Fruit fly (Drosophila melanogaster): ENCODE data around the gene sty.

sty gene

DNA sequence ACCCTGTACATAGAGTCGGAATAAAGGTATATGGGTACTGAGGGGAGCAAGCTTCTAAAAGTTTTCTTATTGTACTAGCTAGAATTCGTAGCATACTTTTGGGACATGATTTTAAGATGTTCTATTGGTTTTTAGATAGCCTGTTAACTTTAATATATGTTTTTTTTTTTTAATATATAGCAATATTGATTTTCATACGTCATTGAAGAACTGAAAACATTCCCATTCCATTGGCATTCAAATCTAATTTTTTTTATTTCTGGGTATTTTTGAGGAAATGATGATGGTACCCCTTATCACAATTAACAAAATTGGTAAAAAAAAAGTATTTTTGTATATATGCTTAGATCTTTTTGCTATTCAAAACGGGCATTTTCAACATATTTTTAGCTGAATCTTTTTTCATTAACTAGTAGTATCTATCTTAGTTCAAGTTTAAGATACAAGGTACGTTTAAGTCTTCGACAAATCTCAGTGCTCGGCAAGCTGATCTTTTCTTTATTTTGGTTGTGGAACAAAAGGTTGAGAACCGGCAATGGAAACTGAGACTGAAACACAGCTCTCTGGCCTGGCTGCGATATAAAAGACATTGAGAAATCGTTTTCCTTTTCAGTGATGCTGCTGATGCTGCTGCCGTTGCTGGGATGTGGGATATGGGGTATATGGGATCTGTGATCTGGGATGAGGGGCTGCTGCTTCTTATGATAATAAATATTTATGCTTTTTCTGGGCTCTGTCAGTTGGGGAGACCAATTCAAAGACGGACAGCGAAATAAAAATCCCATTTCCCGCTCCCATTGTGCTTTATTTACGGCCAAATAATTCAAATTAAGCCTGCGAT lies 39.9 kb downstream of the sty start (continued):
- TF ChIP-seq zfh2 (GFP tag; optimal IDR thresholded peaks at IDR 0.05): no peak
- no peak for TF ChIP-seq jing (GFP tag; optimal IDR thresholded peaks at IDR 0.05)
- no peak for TF ChIP-seq exex (tag; optimal IDR thresholded peaks at IDR 0.05)
- no peak for TF ChIP-seq CG8944 (GFP tag; optimal IDR thresholded peaks at IDR 0.05)
- TF ChIP-seq CG8281 (tag; optimal IDR thresholded peaks at IDR 0.05): no peak
- no peak for TF ChIP-seq B-H1 (GFP tag; IDR thresholded peaks at IDR 0.05)
- no peak for TF ChIP-seq CG2202 (tag; optimal IDR thresholded peaks at IDR 0.05)
- TF ChIP-seq Ada2b (GFP tag; IDR thresholded peaks at IDR 0.05): no peak
- no peak for TF ChIP-seq Dip2 (GFP tag; IDR thresholded peaks at IDR 0.05)
- TF ChIP-seq tx (GFP tag; optimal IDR thresholded peaks at IDR 0.05): no peak
- peak; percentile 39 for TF ChIP-seq lilli (GFP tag; optimal IDR thresholded peaks at IDR 0.05)
- no peak for TF ChIP-seq CG9609 (GFP tag; optimal IDR thresholded peaks at IDR 0.05)
- TF ChIP-seq YL-1 (GFP tag; optimal IDR thresholded peaks at IDR 0.05): no peak
- TF ChIP-seq Dek (tag; optimal IDR thresholded peaks at IDR 0.05): no peak
- TF ChIP-seq Lpt (GFP tag; optimal IDR thresholded peaks at IDR 0.05): no peak
- peak in 1 of 3 experiments; percentile 81 for TF ChIP-seq lola (GFP tag; optimal IDR thresholded peaks at IDR 0.05)
- TF ChIP-seq Rfx (GFP tag; IDR thresholded peaks at IDR 0.05): peak; percentile 35; the same call in 1 of the 2 replicates
- TF ChIP-seq nau (GFP tag; optimal IDR thresholded peaks at IDR 0.05): peak; percentile 2
- 0 out of 2 replicates have a peak, but pooled peaks have one; percentile 39 for TF ChIP-seq CG32772 (GFP tag; IDR thresholded peaks at IDR 0.05)
- no peak for TF ChIP-seq Optix (GFP tag; IDR thresholded peaks at IDR 0.05)
- TF ChIP-seq dysf (GFP tag; IDR thresholded peaks at IDR 0.05): peak; percentile 43; the same call in 2 of the 3 replicates
- no peak for TF ChIP-seq CG10654 (GFP tag; optimal IDR thresholded peaks at IDR 0.05)
- TF ChIP-seq kni (GFP tag; optimal IDR thresholded peaks at IDR 0.05): peak; percentile 48
- no peak for TF ChIP-seq hth (optimal IDR thresholded peaks at IDR 0.05)
- TF ChIP-seq CG15514 (GFP tag; optimal IDR thresholded peaks at IDR 0.05): no peak
- no peak for TF ChIP-seq E2f2 (GFP tag; IDR thresholded peaks at IDR 0.05)
- TF ChIP-seq CG1792 (GFP tag; optimal IDR thresholded peaks at IDR 0.05): no peak
- no peak for TF ChIP-seq CG14965 (GFP tag; optimal IDR thresholded peaks at IDR 0.05; ENCODE audit: borderline replicate concordance)
- no peak for TF ChIP-seq crp (GFP tag; optimal IDR thresholded peaks at IDR 0.05)
- peak; percentile 3 for TF ChIP-seq Jarid2 (GFP tag; optimal IDR thresholded peaks at IDR 0.05)
- 0 out of 2 replicates have a peak, but pooled peaks have one; percentile 28 for TF ChIP-seq E2f1 (GFP tag; IDR thresholded peaks at IDR 0.05)
- TF ChIP-seq chif (GFP tag; optimal IDR thresholded peaks at IDR 0.05): no peak
- TF ChIP-seq CG2712 (tag; optimal IDR thresholded peaks at IDR 0.05): peak; percentile 69
- no peak for TF ChIP-seq CG4282 (GFP tag; optimal IDR thresholded peaks at IDR 0.05)
- TF ChIP-seq H15 (GFP tag; IDR thresholded peaks at IDR 0.05): no peak
- TF ChIP-seq Vsx1 (GFP tag; optimal IDR thresholded peaks at IDR 0.05): no peak
- no peak for TF ChIP-seq CG10147 (GFP tag; optimal IDR thresholded peaks at IDR 0.05)
- no peak for TF ChIP-seq BEAF-32 (GFP tag; optimal IDR thresholded peaks at IDR 0.05)
- TF ChIP-seq lmd (GFP tag; IDR thresholded peaks at IDR 0.05): peak; percentile 31; the same call in 1 of the 2 replicates
- TF ChIP-seq pum (GFP tag; optimal IDR thresholded peaks at IDR 0.05): no peak
- no peak for TF ChIP-seq Sry-β (GFP tag; optimal IDR thresholded peaks at IDR 0.05)
- no peak for TF ChIP-seq sima (GFP tag; optimal IDR thresholded peaks at IDR 0.05)
- no peak for TF ChIP-seq vnd (GFP tag; IDR thresholded peaks at IDR 0.05; ENCODE audit: partially characterized antibody)
- TF ChIP-seq Taf1 (GFP tag; IDR thresholded peaks at IDR 0.05): no peak
- TF ChIP-seq Bteb2 (GFP tag; optimal IDR thresholded peaks at IDR 0.05): no peak
- TF ChIP-seq Eip74EF (GFP tag; optimal IDR thresholded peaks at IDR 0.05): no peak
- TF ChIP-seq fd64A (GFP tag; optimal IDR thresholded peaks at IDR 0.05): no peak
- TF ChIP-seq Ravus (GFP tag; IDR thresholded peaks at IDR 0.05): no peak
- peak; percentile 38 for TF ChIP-seq CG15601 (tag; optimal IDR thresholded peaks at IDR 0.05)
